Worm (Caenorhabditis elegans): ENCODE measurements around the gene F41E7.2.

DNA sequence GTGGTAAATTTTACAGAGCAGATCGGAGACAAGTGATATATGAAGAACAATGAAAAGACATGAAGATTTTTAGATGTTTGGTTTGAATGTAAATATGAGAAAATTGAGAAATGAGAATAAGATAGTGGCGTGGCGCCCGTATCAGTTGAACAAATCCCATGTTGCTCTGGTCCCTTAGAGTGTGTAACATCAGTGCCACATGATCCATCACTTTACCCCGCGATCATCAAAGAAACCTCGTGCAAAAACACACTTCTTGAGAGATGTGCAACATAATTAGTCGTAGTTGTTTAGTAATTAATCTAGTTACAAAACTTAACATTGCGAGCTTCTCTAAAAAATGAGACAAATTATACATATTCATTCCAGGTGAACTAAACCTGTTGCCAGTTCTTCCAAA is 19.4 kb upstream of the F41E7.2 start:
- TF ChIP-seq him-1 (tag; optimal IDR thresholded peaks at IDR 0.05) = no peak
- no peak for TF ChIP-seq W03F9.2 (tag; optimal IDR thresholded peaks at IDR 0.05)
- no peak for TF ChIP-seq dao-5 (tag; optimal IDR thresholded peaks at IDR 0.05)

Measured in whole organism, L4/young adult.